Worm (Caenorhabditis elegans) whole organism, dauer: Measurements from ENCODE around the gene F40G12.11.
"Not testable (repeated sequence)": the region's sequence is repeated elsewhere in the genome, so short reads cannot be mapped to it uniquely, and the experiment has no call there.

ENCODE experiments used
- unc-62 ChIP-seq: sonication (generic microtip); optimal IDR thresholded peaks from 2 replicates; lab custom pipeline; 2017; ENCODE audit warnings: missing biosample characterization, missing genetic modification reagents, missing genetic modification characterization

The F40G12.11 gene

DNA sequence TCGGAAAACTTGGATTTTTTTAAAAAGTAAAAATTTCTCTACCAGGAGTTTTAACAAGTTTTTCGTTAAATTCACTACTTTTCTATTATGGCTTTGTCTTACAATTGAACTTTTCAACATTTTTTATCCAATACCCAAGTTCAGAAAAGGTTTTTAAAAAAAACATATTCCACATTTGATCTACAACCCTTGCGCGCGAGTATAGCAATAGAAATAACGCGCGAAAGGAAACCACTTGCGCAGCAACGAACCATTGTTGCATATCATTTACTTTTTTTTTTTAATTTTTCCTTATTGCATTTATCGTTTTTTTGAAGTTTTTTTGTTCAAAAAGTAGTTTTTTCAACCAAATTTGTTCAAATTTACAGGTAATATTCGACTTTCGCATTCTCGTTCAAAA is at the start of gene F40G12.11:
Gene F40G12.11, plus strand, starts transcription at position 369 of the 400 bp plus-strand sequence.
- no peak for TF ChIP-seq unc-62

DNA sequence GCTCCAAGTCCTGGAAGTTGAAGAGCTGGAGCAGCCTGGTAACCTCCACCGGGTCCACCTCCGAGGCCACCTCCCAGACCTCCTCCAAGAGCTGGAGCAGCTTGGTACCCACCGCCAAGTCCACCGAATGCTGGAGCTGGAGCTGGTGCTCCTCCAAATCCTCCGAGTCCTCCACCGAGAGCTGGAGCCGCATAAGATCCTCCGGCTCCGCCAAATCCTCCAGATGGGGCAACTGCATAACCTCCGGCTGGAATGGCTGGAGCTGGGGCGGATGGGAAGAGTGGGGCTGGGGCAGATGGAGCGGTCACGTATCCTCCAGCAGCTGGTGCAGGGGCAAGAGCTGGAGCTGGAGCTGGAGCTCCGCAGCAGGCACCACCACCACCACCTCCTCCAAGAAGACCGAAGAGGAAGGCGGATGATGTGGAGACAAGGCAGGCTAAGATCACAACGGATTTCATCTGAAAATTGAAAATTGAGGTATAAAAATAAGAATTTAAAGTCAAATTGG is 45.2 kb upstream of the F40G12.11 start, which contains the start of gene K02E11.10:
Gene K02E11.10, minus strand, starts transcription at position 458 of the 508 bp plus-strand sequence.
- TF ChIP-seq unc-62 = no peak

DNA sequence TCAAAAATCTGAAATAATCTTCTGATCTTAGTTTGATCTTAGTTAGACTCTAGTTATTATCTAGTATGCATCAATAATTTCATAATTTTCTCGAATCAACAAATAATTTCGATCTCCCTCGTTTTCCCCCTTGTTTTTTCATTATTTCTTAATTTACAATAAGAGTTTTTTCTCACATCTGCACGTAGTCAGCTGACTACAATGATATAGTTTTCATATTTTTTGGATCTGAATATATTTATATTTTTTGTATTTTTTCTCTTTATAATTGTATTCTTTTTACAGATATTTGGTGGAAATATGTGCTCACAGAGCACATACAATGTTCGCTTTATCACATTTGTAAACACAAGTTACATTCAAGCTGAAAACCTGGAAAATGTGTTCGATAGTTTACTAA is 42.1 kb upstream of the F40G12.11 start, which contains the start of gene sre-7:
Gene sre-7, plus strand, starts transcription at position 301 of the 400 bp plus-strand sequence.
- no peak for TF ChIP-seq unc-62

DNA sequence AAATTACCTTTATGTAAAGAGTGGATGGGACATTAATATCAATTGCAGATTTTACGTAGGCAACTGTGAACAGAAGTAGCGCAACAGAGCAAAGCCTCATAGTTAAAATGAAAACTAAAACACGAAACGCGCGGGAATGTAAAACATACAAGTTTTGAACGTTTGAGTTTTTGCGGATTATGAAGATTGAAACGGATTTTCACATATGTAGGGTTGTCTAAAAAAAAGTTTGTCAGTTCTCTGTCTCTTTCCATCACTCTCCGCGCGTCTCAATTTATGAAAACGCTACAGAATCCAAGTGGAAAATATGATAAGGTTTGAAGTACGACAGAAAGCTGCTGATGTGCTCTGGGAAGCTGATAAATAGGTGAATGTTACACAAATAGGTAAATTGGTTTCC is 39.2 kb upstream of the F40G12.11 start, which contains the start of gene K02E11.3:
Gene K02E11.3, minus strand, starts transcription at position 101 of the 400 bp plus-strand sequence.
- TF ChIP-seq unc-62 = no peak

DNA sequence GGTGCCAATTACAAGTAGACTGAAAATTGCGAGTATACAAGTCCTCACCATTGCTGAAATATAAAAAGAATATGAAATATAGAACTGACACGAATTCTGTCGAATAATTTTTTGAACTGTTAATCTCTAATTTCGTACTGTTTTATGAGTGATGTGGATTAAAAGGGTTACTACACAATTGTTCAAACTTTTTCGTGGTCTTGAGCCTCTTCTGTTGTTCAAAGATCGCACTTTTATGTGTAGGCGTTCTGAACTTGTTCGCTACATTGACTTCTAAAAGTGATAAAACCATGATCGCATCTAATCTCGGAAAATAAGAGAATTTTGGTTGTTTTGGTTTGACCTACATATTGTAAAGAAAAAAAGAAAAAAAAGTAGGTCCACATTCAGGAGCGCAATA is 37.9 kb upstream of the F40G12.11 start, which contains the start of gene K02E11.4:
Gene K02E11.4, minus strand, starts transcription at position 101 of the 400 bp plus-strand sequence.
- no peak for TF ChIP-seq unc-62

DNA sequence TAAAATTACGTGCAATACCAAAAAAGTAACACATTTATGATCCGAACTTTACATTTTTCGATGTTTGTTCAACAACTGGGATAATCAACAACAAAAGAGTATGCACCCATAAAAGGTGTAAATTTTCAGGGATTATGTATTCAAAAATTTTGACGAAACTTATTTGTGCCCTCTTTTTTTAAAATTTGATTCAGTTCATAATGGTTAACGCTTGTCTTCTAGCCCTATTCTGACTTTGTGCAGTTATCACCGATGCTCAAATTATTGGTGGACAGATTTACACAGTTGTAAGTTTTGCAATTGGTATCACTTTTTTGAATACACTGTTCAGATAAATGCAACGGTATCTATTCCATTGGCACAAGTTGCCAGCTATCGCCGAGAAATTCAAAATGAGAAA is 37.3 kb upstream of the F40G12.11 start, which contains the start of gene K02E11.6:
Gene K02E11.6, plus strand, starts transcription at position 149 of the 400 bp plus-strand sequence.
- no peak for TF ChIP-seq unc-62

DNA sequence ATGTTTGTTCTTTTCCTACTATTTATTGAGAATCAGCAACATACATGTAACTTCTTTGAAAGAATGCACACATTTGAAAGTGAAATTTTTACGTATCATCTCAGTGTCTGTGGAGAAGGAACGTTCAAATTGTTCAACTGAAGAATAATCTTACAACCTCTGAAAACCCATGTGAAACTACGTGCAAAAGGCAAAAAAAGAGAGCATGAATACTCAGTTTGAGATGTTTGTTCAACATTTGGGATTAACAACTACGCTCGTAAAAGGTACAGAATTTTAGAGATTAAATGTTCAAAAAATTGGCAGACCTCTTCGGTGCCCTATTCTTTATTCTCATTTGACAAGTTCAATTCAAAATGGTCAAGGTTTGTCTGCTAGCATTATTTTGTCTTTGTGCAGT is 33.9 kb upstream of the F40G12.11 start, which contains the start of gene K02E11.5:
Gene K02E11.5, plus strand, starts transcription at position 301 of the 400 bp plus-strand sequence.
- no peak for TF ChIP-seq unc-62

DNA sequence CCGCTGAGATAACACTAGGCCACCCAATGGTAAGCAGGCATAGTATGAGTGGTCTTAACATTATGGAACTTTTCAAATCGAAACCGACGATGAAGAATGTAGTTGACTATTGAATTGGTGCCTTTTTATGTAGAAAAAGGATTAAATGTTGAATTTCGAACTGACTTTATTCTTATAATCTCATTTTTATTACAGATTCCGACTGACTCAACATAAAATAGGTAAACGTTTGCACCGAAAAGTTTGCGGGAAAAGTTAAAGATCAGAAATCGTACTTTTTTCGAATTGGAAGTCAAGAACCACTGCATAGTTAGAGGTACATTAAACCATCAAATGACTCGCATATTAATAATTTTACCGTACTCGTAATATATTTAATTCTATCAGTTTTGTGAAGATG is 31.8 kb upstream of the F40G12.11 start, which contains the start of gene K02E11.7:
Gene K02E11.7, minus strand, starts transcription at position 101 of the 400 bp plus-strand sequence.
- no peak for TF ChIP-seq unc-62

DNA sequence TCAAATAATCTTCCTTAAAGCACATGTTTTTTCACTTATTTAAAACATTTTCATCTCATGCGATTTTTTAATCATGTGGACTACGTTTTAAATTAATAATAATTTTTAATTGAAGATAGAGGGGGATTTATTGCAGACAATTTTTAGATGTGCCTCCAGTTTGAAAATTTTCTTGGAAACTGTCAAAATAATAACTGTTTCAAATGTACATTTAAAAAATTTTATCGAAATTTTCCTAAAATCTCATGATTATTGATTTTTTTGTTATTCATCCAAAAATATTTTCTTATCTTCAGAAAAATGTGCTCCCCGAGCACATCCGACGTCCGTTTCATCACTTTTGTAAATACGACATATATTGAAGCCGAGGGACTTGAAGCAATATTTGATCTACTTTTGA is 29.2 kb upstream of the F40G12.11 start, which contains the start of gene sre-8:
Gene sre-8, plus strand, starts transcription at position 301 of the 400 bp plus-strand sequence.
- no peak for TF ChIP-seq unc-62

DNA sequence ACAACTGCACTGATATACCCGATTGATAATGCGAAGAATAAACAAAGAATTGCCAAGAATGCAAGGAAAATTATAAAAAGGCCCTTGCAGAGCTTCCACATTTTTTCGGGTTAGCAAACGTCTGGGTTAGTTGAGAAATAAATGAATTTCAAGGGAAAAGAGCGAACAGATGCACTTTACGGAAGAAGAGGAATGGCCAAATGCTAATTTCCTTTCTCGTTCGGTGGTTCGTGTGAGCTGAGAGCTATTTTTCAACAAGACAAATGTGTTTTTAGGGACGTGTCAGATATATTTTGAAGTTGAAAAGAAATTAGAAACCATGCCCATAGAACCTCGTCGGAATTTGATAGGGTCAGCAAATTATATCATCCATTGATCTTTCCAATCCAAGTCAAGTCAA is 25.1 kb upstream of the F40G12.11 start, which contains the start of gene F40G12.2:
Gene F40G12.2, minus strand, starts transcription at position 101 of the 400 bp plus-strand sequence.
- no peak for TF ChIP-seq unc-62

DNA sequence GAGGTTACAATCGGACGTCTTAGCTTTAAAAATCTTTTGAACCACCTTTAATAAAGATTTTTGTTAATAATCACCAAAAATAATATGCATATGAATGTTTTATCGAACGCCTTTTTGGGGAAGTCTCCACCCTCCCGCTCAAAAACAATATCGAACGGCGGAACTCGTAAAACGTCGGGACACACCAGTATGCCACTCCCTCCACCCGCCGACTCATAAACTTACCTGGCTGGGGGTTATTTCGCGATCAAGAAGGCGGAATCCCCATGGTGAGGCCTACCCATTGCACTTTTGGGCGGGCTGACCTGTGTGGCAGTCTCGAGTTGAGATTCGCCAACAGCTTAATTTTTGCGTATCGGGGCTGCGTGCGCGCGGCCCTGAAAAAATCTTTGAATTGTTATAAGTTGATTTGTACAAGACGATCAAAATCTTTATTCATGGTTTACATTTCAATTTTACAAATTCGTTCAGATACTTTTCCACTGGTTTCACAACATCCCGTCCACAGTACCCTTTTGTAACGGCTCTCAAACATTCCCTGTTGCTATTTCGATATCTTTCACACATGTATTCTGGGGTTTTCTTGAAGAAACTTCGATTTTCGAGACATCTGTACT is 18.5 kb upstream of the F40G12.11 start:
- no peak for TF ChIP-seq unc-62

DNA sequence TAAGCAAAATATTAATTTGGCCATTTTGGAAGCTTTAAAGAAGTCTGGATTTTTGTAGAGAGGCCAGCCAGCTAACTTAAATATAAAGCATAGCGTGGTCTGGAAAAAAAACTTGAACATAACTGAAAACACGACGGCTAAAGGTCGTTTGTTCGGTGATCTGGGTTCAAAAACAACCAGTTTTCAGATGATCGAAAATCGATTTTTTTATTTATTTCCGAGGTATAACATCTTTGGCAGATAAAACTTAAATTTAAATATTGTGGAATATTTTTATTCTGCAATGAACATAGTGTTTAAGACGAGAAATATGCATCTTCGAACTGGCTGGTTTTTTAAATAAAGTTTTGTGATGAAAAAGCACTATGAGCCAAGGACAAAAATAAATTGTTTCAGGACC is 17.4 kb upstream of the F40G12.11 start, which contains the start of gene F40G12.4:
Gene F40G12.4, minus strand, starts transcription at position 101 of the 400 bp plus-strand sequence.
- no peak for TF ChIP-seq unc-62

DNA sequence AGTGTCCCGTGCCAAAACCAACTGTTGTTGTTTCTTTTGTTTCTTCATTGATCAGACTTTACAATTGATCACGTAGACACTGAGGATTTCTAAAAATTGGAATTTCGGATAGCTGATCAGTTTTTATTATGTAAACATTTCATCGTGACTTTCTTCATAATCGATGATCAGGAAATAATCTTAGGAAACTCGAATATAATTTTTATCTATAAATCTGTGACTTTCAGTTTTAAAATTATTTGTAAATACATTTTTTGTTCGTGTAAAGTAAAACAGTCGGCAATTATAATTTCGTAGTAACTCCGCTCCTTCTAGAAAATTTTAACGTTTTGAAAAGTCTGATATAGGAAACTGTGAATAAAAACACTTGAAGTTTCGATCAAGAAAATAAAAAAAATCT is 15.2 kb upstream of the F40G12.11 start, which contains the start of gene F40G12.5:
Gene F40G12.5, minus strand, starts transcription at position 101 of the 400 bp plus-strand sequence.
- no peak for TF ChIP-seq unc-62

DNA sequence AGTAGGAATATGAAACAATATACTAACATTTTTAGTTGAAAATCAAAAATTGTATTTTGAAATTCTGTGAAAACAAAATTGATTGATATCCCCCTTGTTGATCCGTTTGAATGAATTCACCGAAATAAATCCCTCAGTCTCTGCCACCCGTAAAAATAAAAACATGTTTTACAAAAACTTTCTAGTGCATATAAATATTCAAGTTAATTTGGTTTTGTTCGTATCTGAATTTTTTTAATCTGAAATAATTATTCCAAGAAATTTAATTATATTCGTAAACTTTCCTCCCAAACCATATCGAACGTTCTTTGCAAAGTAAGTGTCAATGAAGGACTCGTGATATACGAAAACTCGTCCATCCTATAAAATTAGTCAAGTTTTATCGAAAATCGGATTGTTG is 13.0 kb upstream of the F40G12.11 start, which contains the start of gene F40G12.6:
Gene F40G12.6, minus strand, starts transcription at position 101 of the 400 bp plus-strand sequence.
- TF ChIP-seq unc-62 = no peak

DNA sequence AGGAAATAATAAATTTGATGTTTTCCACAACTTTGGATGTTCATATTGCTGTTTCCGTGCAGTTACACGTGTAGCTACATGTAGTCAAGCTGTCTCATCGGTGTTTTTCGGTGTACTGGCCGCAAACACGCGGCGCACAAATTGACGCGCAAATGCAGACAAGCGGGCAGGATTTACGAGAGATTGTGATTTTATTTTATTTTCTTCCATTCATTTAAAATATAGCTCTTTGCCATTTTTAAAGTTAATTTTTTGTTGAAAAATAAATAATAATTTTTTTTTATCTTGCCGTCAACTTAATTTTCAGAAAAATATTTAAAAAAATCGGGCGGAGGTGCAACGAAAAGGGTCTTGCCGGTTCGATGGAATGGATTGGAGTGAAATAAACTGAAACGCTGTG is 11.7 kb upstream of the F40G12.11 start, which contains the start of gene F40G12.7:
Gene F40G12.7, plus strand, starts transcription at position 301 of the 400 bp plus-strand sequence.
- not testable (repeated sequence) for TF ChIP-seq unc-62

DNA sequence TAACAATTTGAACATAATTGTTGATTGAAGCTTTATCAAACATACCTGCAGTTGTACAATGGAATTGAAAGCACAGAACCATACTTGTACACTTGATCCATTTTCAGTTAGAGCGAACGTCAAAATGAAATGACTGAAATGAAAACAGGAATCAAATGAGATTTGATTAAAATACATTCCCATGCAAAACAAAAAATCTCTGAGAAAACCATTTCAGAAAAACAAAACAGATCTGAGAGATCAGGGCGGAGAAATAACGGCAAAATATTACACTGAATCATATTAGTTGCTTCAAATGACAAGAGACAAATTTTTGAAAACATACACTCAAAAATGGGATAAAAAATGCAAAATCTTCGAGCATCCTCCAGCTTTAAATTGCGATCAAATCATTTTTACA is 6.2 kb upstream of the F40G12.11 start, which contains the start of gene srt-33:
Gene srt-33, minus strand, starts transcription at position 101 of the 400 bp plus-strand sequence.
- no peak for TF ChIP-seq unc-62

DNA sequence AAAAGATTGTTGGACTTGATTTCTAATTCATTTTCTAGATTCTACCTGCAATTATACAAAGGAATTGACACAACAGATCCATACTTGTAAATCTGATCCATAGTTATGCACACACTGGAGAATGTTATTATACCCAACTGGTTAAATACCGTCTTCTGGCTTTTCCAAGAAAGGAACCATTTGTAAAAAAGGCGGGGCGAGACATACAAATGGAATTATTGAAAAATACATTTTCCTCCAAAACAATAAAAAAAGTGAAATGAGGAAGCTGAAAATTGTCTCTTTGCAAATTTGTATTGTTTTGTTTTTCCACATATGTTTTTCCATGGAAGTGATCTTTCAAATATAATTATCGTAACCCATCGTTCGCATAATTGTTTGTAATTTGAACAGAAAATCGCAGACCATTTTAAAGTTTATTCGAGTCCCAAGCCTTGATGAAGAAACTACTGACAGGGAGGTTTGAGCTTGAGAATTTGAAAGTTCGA is 3.7 kb upstream of the F40G12.11 start, which contains the start of the genes srt-74 and F40G12.9:
Gene srt-74, minus strand, starts transcription at position 101 of the 488 bp plus-strand sequence.
Gene F40G12.9, plus strand, starts transcription at position 438 of the 488 bp plus-strand sequence.
- no peak for TF ChIP-seq unc-62
